Worm (Caenorhabditis elegans): Measurements from ENCODE around the gene DH11.5.
A peak's percentile ranks its signal among the peaks of the same experiment; 100 is the strongest.

The DH11.5 gene

DNA sequence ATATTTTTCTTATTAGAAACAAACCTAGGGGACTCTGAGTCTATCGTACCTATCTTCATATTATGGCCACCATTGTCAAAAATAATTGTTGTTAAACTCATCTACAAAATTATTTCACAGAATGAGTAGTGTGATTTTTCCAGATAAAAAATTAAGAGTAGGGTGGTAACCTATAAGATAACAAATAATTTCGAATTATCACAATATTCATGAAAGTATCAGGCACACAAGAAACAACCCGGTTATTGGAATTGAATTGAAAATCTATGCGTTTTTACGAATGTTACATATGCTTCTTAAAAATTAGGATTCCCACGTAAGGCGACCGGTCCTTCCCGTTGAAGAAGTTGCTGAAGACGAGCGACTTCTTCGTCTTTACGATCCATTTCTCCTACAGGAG is 60.8 kb downstream of the DH11.5 start, which contains the start of gene arp-6:
arp-6 (minus strand) TSS at position 101 of the 400 bp plus-strand sequence.
- TF ChIP-seq him-1 (tag; optimal IDR thresholded peaks at IDR 0.05) (no peak), W03F9.2 (tag; optimal IDR thresholded peaks at IDR 0.05) (no peak), dao-5 (tag; optimal IDR thresholded peaks at IDR 0.05) (no peak)

DNA sequence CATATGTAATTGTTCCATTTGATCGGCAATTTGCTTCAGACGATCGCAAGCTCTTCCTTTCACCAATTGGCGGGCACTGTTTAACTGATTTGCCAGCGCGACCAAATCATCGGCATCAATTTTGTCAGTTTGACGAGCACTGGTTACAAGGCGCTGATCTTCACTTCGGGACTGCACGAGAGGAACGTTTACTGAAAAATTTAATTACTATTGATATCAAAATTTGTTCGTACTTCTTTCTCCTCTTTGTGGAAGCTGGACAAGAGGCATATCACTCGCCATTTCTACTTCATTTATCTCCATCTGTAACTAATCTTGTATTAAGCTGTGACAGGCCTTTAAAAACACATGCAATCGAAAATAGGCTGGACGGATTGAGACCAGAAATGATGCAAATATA is 61.5 kb downstream of the DH11.5 start, which contains the start of gene C08B11.9:
C08B11.9 (minus strand) TSS at position 307 of the 400 bp plus-strand sequence.
- TF ChIP-seq W03F9.2 (tag; optimal IDR thresholded peaks at IDR 0.05), result no peak
- TF ChIP-seq dao-5 (tag; optimal IDR thresholded peaks at IDR 0.05), result no peak
- TF ChIP-seq him-1 (tag; optimal IDR thresholded peaks at IDR 0.05), result no peak

ce11 chrII:8039416-8039815 is 63.0 kb downstream of the DH11.5 start, which contains the start of the genes ubh-4 and algn-6:
ubh-4 (minus strand) TSS chrII:8039597.
algn-6 (plus strand) TSS chrII:8039802.
- no peak for TF ChIP-seq him-1 (tag; optimal IDR thresholded peaks at IDR 0.05)
- no peak for TF ChIP-seq dao-5 (tag; optimal IDR thresholded peaks at IDR 0.05)
- TF ChIP-seq W03F9.2 (tag; optimal IDR thresholded peaks at IDR 0.05), result peak; percentile 77

- TF ChIP-seq W03F9.2 (tag; optimal IDR thresholded peaks at IDR 0.05) (peak; percentile 38), him-1 (tag; optimal IDR thresholded peaks at IDR 0.05) (no peak)
Measured at ce11 chrII:8041642-8042041, 65.2 kb downstream of the DH11.5 start.

ce11 chrII:8042289-8042688 is 65.9 kb downstream of the DH11.5 start, which contains the start of gene T05H10.1:
T05H10.1 (plus strand) TSS chrII:8042589.
- no peak for TF ChIP-seq him-1 (tag; optimal IDR thresholded peaks at IDR 0.05)
- no peak for TF ChIP-seq dao-5 (tag; optimal IDR thresholded peaks at IDR 0.05)
- no peak for TF ChIP-seq W03F9.2 (tag; optimal IDR thresholded peaks at IDR 0.05)

All from whole organism, L4/young adult.